Worm (Caenorhabditis elegans): ENCODE data around the gene str-190.

ce11 chrV:7492924-7493323 is 14.6 kb upstream of the str-190 start, which contains the start of gene srbc-10:
- TF ChIP-seq him-1 (tag; optimal IDR thresholded peaks at IDR 0.05) (no peak), dao-5 (tag; optimal IDR thresholded peaks at IDR 0.05) (no peak)

Measured in whole organism, L4/young adult.